Worm (Caenorhabditis elegans) whole organism, young adult: ENCODE data around the gene C27H5.6.
A peak's percentile ranks its signal among the peaks of the same experiment; 100 is the strongest.

Source experiments
- B0261.1 ChIP-seq: sonication (generic microtip); optimal IDR thresholded peaks from 2 replicates; lab custom pipeline; 2016; ENCODE audit warnings: mild to moderate bottlenecking, missing genetic modification characterization, moderate library complexity, missing compliant biosample characterization
- C06A6.2 ChIP-seq: fragments of 200-800 bp; sonication (Bioruptor generic); conservative IDR thresholded peaks from 2 replicates; pipeline ENCODE4 v1.3.6; 2022; ENCODE audit warnings: missing genetic modification characterization, missing compliant biosample characterization
- F23B12.7 ChIP-seq: sonication (generic microtip); optimal IDR thresholded peaks from 2 replicates; lab custom pipeline; 2017; ENCODE audit warnings: missing genetic modification characterization, mild to moderate bottlenecking, missing compliant biosample characterization, antibody characterized with exemption, moderate library complexity; ENCODE audit not compliant: insufficient read depth
- F33H1.4 ChIP-seq: fragments of 200-800 bp; sonication (Bioruptor generic); IDR thresholded peaks from 2 replicates; pipeline ENCODE4 v1.3.6; 2022; ENCODE audit warnings: missing genetic modification reagents, missing genetic modification characterization, missing compliant biosample characterization
- T26A5.8 ChIP-seq: sonication (generic microtip); optimal IDR thresholded peaks from 2 replicates; lab custom pipeline; 2016; ENCODE audit warnings: missing genetic modification characterization, missing compliant biosample characterization
- Y53G8AR.9 ChIP-seq: fragments of 200-800 bp; sonication (Bioruptor generic); conservative IDR thresholded peaks from 2 replicates; pipeline ENCODE4 v1.3.6; 2022; ENCODE audit warnings: missing genetic modification reagents, missing genetic modification characterization, missing compliant biosample characterization
- Y56A3A.18 ChIP-seq: fragments of 200-800 bp; sonication (Bioruptor generic); IDR thresholded peaks from 2 replicates; pipeline ENCODE4 v1.3.6; 2022; ENCODE audit warnings: missing genetic modification reagents, missing genetic modification characterization, missing compliant biosample characterization
- akir-1 ChIP-seq: fragments of 200-800 bp; sonication (Bioruptor generic); optimal IDR thresholded peaks from 2 replicates; lab custom pipeline; 2018; ENCODE audit warnings: mild to moderate bottlenecking, missing genetic modification characterization, moderate library complexity, missing compliant biosample characterization
- aptf-2 ChIP-seq: fragments of 200-800 bp; sonication (Bioruptor generic); conservative IDR thresholded peaks from 2 replicates; pipeline ENCODE4 v1.3.6; 2022; ENCODE audit warnings: missing genetic modification reagents, missing genetic modification characterization, missing compliant biosample characterization
- aptf-3 ChIP-seq: fragments of 200-800 bp; sonication (Bioruptor generic); IDR thresholded peaks from 2 replicates; pipeline ENCODE4 v1.3.6; 2022; ENCODE audit warnings: missing genetic modification characterization, missing compliant biosample characterization
- atf-7 ChIP-seq: sonication (generic microtip); optimal IDR thresholded peaks from 2 replicates; lab custom pipeline; 2017; ENCODE audit warnings: mild to moderate bottlenecking, missing genetic modification characterization, missing compliant biosample characterization
- ceh-100 ChIP-seq: fragments of 200-800 bp; sonication (Bioruptor generic); IDR thresholded peaks from 2 replicates; pipeline ENCODE4 v1.3.6; 2022; ENCODE audit warnings: missing genetic modification reagents, missing genetic modification characterization, missing compliant biosample characterization
- ceh-27 ChIP-seq: fragments of 200-800 bp; sonication (Bioruptor generic); optimal IDR thresholded peaks from 2 replicates; lab custom pipeline; 2018; ENCODE audit warnings: mild to moderate bottlenecking, missing genetic modification characterization, moderate library complexity, missing compliant biosample characterization
- dpff-1 ChIP-seq: sonication (generic microtip); optimal IDR thresholded peaks from 2 replicates; lab custom pipeline; 2017; ENCODE audit warnings: mild to moderate bottlenecking, missing genetic modification characterization, missing compliant biosample characterization
- egl-18 ChIP-seq: fragments of 200-800 bp; sonication (Bioruptor generic); IDR thresholded peaks from 2 replicates; pipeline ENCODE4 v1.3.6; 2022; ENCODE audit warnings: missing genetic modification reagents, missing genetic modification characterization, missing compliant biosample characterization
- egl-44 ChIP-seq: fragments of 200-800 bp; sonication (Bioruptor generic); IDR thresholded peaks from 2 replicates; pipeline ENCODE4 v1.3.6; 2022; ENCODE audit warnings: missing genetic modification reagents, missing genetic modification characterization, missing compliant biosample characterization
- ekl-4 ChIP-seq: fragments of 200-800 bp; sonication (Bioruptor generic); IDR thresholded peaks from 2 replicates; pipeline ENCODE4 v1.3.6; 2022; ENCODE audit warnings: missing genetic modification reagents, missing genetic modification characterization, missing compliant biosample characterization
- ets-4 ChIP-seq: fragments of 200-800 bp; sonication (Bioruptor generic); optimal IDR thresholded peaks from 2 replicates; lab custom pipeline; 2018; ENCODE audit warnings: mild to moderate bottlenecking, missing genetic modification characterization, missing compliant biosample characterization
- hmg-1.2 ChIP-seq: fragments of 200-800 bp; sonication (Bioruptor generic); IDR thresholded peaks from 2 replicates; pipeline ENCODE4 v1.3.6; 2022; ENCODE audit warnings: missing genetic modification reagents, missing genetic modification characterization, missing compliant biosample characterization
- let-526 ChIP-seq: fragments of 200-800 bp; sonication (Bioruptor generic); IDR thresholded peaks from 2 replicates; pipeline ENCODE4 v1.3.6; 2022; ENCODE audit warnings: missing genetic modification reagents, missing genetic modification characterization, missing compliant biosample characterization
- lin-35 ChIP-seq, 3 experiments: fragments of 150-350 bp in 2 of 3; sonication (generic microtip) in 1 of 3; optimal IDR thresholded peaks; 2 replicates each; lab custom pipeline; 2014 to 2018; ENCODE audit warnings: missing biosample characterization in 3 of 3, missing genetic modification characterization in 3 of 3, missing genetic modification reagents in 3 of 3
- madf-6 ChIP-seq: fragments of 200-800 bp; sonication (Bioruptor generic); IDR thresholded peaks from 2 replicates; pipeline ENCODE4 v1.3.6; 2022; ENCODE audit warnings: missing genetic modification reagents, missing genetic modification characterization, missing compliant biosample characterization
- nhr-80 ChIP-seq: sonication (generic microtip); optimal IDR thresholded peaks from 2 replicates; lab custom pipeline; 2016; ENCODE audit warnings: missing genetic modification characterization, missing compliant biosample characterization
- rpc-1 ChIP-seq, 2 experiments: fragments of 150-350 bp in 1 of 2; sonication (generic microtip) in 1 of 2; optimal IDR thresholded peaks; 2 replicates each; lab custom pipeline; 2014 to 2018; ENCODE audit warnings: missing biosample characterization in 1 of 2, missing genetic modification characterization in 1 of 2, missing genetic modification reagents in 1 of 2, missing genotype in 1 of 2
- sea-2 ChIP-seq: fragments of 200-800 bp; sonication (Bioruptor generic); IDR thresholded peaks from 2 replicates; pipeline ENCODE4 v1.3.6; 2022; ENCODE audit warnings: missing genetic modification characterization, missing compliant biosample characterization
- snpc-1.1 ChIP-seq: sonication (generic microtip); optimal IDR thresholded peaks from 2 replicates; lab custom pipeline; 2017; ENCODE audit warnings: missing genetic modification characterization, mild to moderate bottlenecking, missing compliant biosample characterization, antibody characterized with exemption, moderate library complexity, missing genotype, missing genetic modification reagents; ENCODE audit not compliant: insufficient read depth
- snpc-3.4 ChIP-seq: sonication (generic microtip); optimal IDR thresholded peaks from 2 replicates; lab custom pipeline; 2017; ENCODE audit warnings: missing genetic modification characterization, mild to moderate bottlenecking, missing compliant biosample characterization, antibody characterized with exemption, moderate library complexity, missing genotype, missing genetic modification reagents
- snpc-4 ChIP-seq, 5 experiments: fragments of 150-350 bp in 1 of 5; sonication (generic microtip) in 4 of 5; optimal IDR thresholded peaks; 2 replicates each; lab custom pipeline; 2014 to 2018; ENCODE audit warnings: missing genetic modification characterization in 5 of 5, missing biosample characterization in 3 of 5, antibody characterized with exemption in 2 of 5, mild to moderate bottlenecking in 2 of 5, missing compliant biosample characterization in 2 of 5, missing genotype in 2 of 5, moderate library complexity in 2 of 5, missing genetic modification reagents in 1 of 5
- tbp1 ChIP-seq: fragments of 200-800 bp; sonication (Bioruptor generic); optimal IDR thresholded peaks from 2 replicates; lab custom pipeline; 2018; ENCODE audit warnings: mild to moderate bottlenecking, missing genetic modification characterization, missing compliant biosample characterization
- zim-3 ChIP-seq: sonication (generic microtip); optimal IDR thresholded peaks from 2 replicates; lab custom pipeline; 2017; ENCODE audit warnings: mild to moderate bottlenecking, missing genetic modification characterization, moderate library complexity, missing compliant biosample characterization
- ztf-25 ChIP-seq: fragments of 200-800 bp; sonication (Bioruptor generic); IDR thresholded peaks from 2 replicates; pipeline ENCODE4 v1.3.6; 2022; ENCODE audit warnings: missing genetic modification reagents, missing genetic modification characterization, missing compliant biosample characterization

The C27H5.6 gene

DNA sequence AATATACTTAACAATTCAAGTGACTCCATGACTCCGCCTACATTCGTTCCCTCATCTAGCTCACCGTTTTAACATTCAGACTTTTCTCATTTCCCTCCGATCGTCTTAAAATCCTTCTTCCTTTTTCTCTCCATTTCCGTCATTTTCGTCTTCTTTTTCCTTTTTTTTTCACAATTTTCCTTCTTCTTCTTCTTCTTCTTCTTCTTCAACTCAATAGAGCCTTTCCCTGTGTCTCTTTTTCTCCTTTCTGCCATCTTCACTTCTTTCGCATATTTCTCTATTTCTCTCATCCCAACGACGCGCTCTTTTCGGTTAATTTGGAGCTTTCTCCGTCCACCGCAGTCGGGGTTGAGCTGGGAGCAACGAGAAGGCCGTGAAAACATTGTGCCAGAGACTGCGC, 4.4 kb downstream of the C27H5.6 start (continued):
- TF ChIP-seq nhr-80 (tag; lab: Kevin White, UChicago) (no peak), ets-4 (GFP tag; lab: Kevin White, UChicago) (no peak), zim-3 (tag; lab: Kevin White, UChicago) (no peak), hmg-1.2 (no peak), B0261.1 (tag; lab: Kevin White, UChicago) (no peak)
- TF ChIP-seq, all 124 proteins: peak for 0

DNA sequence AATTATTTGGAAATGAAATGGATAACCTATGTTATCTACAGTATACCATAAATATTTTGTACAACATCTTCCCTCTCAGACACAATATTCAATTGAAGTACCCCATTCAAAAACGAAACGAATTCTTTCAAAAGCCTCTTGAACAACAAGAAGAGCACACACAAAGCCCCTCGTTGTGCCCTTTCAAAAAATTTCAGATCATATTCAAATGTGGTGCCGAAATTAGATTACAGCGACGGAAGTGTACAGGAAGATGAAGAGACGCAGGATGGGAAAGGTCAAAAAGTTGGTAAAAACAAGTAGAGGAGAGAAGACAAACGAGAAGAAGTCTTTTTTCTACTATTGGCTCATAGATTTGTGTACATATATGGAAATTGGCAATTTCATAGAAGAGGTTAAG, 10.9 kb downstream of the C27H5.6 start:
- no peak for TF ChIP-seq atf-7
- peak; percentile 18 for TF ChIP-seq ceh-27 (GFP tag; lab: Kevin White, UChicago)

DNA sequence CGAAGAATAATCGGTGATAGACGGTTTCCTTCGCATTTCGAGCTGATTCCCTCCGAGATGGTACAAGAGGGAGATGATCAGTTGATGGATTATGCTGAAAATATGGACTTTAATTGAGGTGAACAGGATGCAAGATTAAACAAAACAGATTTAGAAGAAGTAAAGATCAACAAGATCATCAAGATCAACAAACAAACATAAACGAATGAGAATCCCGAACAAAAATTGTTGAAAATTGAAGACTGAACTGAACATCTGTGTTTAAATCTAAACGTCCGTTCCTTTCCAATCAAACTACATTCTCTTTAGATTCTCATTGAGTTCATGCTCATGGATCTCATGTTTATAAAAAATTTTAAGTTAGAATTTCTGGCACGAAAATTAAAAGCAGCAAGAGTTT, 12.2 kb downstream of the C27H5.6 start, which contains the start of gene glc-4:
glc-4 (minus strand) TSS at position 101 of the 400 bp plus-strand sequence.
- TF ChIP-seq Y53G8AR.9, result no peak
- no peak for TF ChIP-seq lin-35 (GFP tag; optimal IDR thresholded peaks at IDR 0.05; lab: Kevin White, UChicago)
- TF ChIP-seq let-526, result no peak
- TF ChIP-seq C06A6.2 (GFP tag; lab: Robert Waterston, UW), result no peak
- TF ChIP-seq Y56A3A.18 (GFP tag; lab: Robert Waterston, UW), result no peak
- TF ChIP-seq F33H1.4, result no peak
- TF ChIP-seq ceh-100 (GFP tag; lab: Robert Waterston, UW), result no peak
- TF ChIP-seq T26A5.8 (tag; lab: Kevin White, UChicago), result no peak
- TF ChIP-seq F23B12.7 (tag; lab: Kevin White, UChicago), result no peak
- no peak for TF ChIP-seq aptf-3 (GFP tag; lab: Robert Waterston, UW)
- TF ChIP-seq atf-7, result no peak
- TF ChIP-seq ekl-4 (GFP tag; lab: Robert Waterston, UW), result no peak
- no peak for TF ChIP-seq sea-2 (GFP tag; lab: Robert Waterston, UW)
- TF ChIP-seq rpc-1 (optimal IDR thresholded peaks at IDR 0.05; lab: Kevin White, UChicago), result no peak
- no peak for TF ChIP-seq rpc-1 (tag; optimal IDR thresholded peaks at IDR 0.05; lab: Kevin White, UChicago)
- no peak for TF ChIP-seq snpc-1.1
- no peak for TF ChIP-seq dpff-1 (tag; lab: Kevin White, UChicago)
- TF ChIP-seq, all 124 proteins: peak for 0

DNA sequence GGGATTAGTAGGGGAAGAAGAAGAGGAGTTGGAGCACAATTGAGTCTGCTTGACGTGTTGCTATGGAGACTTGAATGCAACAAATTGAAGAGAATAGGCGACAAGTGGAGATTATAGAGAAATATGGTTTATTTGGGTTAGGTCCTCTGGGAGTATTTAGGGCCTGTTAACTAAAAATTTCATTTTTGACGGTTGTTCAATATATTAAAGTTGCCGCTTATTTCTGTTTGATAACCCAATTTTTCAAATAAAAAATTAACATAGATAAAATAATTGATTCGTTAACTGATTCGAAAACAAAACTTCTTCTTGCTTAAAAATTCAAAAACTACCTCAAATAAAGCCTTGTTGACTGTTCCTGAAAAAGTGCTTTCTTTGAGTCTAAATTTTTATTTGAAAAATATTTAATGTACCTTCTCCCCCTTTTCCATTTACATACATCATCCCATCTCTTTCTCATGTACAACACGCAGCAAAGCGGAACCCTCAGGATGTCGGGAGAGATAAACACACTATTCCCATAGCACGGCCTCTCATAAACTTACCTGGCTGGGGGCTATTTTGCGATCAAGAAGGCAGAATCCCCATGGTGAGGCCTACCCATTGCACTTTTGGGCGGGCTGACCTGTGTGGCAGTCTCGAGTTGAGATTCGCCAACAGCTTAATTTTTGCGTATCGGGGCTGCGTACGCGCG, 15.6 kb downstream of the C27H5.6 start, which contains the start of gene dyf-13:
dyf-13 (minus strand) TSS at position 51 of the 694 bp plus-strand sequence.
- TF ChIP-seq snpc-3.4, result peak; percentile 45
- peak; percentile 70 for TF ChIP-seq snpc-4 (GFP tag; optimal IDR thresholded peaks at IDR 0.05; lab: Kevin White, UChicago)
- peak in 3 of 4 experiments; percentile 82 to 86 (median 84) for TF ChIP-seq snpc-4 (tag; optimal IDR thresholded peaks at IDR 0.05; lab: Kevin White, UChicago)
- no peak for TF ChIP-seq egl-44
- 0 out of 2 replicates have a peak, but pooled peaks have one; percentile 41 for TF ChIP-seq egl-18 (GFP tag; lab: Robert Waterston, UW)
- TF ChIP-seq madf-6 (GFP tag; lab: Robert Waterston, UW), result no peak; the same call in 1 of the 2 replicates
- no peak for TF ChIP-seq akir-1 (GFP tag; lab: Kevin White, UChicago)
- 0 out of 2 replicates have a peak, but pooled peaks have one; percentile 30 for TF ChIP-seq ztf-25 (GFP tag; lab: Robert Waterston, UW)
- TF ChIP-seq aptf-2 (GFP tag; lab: Robert Waterston, UW), result 0 out of 2 replicates have a peak, but pooled peaks have one; percentile 60
- peak; percentile 29 for TF ChIP-seq tbp1 (GFP tag; lab: Kevin White, UChicago)
- peak; percentile 86 for TF ChIP-seq snpc-1.1
